Fruit fly (Drosophila melanogaster) whole organism, prepupa: ENCODE results near the gene Polr2I.

ENCODE experiments used
- CG10631 ChIP-seq: fragments of 200-800 bp; sonication (Bioruptor generic); optimal IDR thresholded peaks from 2 replicates; lab custom pipeline; 2016; ENCODE audit warnings: missing biosample characterization, missing genetic modification characterization
- CG10669 ChIP-seq: fragments of 200-800 bp; sonication (Bioruptor generic); optimal IDR thresholded peaks from 3 replicates; lab custom pipeline; 2018; ENCODE audit warnings: missing biosample characterization, mild to moderate bottlenecking, missing genetic modification characterization, moderate library complexity
- CG11294 ChIP-seq: fragments of 200-800 bp; sonication (Bioruptor generic); IDR thresholded peaks from 2 replicates; pipeline ENCODE4 v1.3.6; 2022; ENCODE audit warnings: missing biosample characterization, missing genetic modification characterization
- CG11762 ChIP-seq: fragments of 200-800 bp; sonication (Bioruptor generic); optimal IDR thresholded peaks from 3 replicates; lab custom pipeline; 2016; ENCODE audit warnings: missing biosample characterization, missing genetic modification characterization; ENCODE audit not compliant: insufficient read depth
- CG15336 ChIP-seq: fragments of 200-800 bp; sonication (Bioruptor generic); IDR thresholded peaks from 2 replicates; pipeline ENCODE4 v1.3.6; 2022; ENCODE audit warnings: missing biosample characterization, missing genetic modification characterization
- CG1621 ChIP-seq: fragments of 200-800 bp; sonication (Bioruptor generic); optimal IDR thresholded peaks from 3 replicates; lab custom pipeline; 2018; ENCODE audit warnings: missing biosample characterization, mild to moderate bottlenecking, missing genetic modification characterization
- CG16779 ChIP-seq: fragments of 200-800 bp; sonication (Bioruptor generic); optimal IDR thresholded peaks from 3 replicates; lab custom pipeline; 2017; ENCODE audit warnings: missing biosample characterization, mild to moderate bottlenecking, missing genetic modification characterization
- CG3032 ChIP-seq: fragments of 200-800 bp; optimal IDR thresholded peaks from 2 replicates; lab custom pipeline; 2019; ENCODE audit warnings: missing biosample characterization, mild to moderate bottlenecking, missing genetic modification characterization, moderate library complexity
- CG31627 ChIP-seq: fragments of 200-800 bp; sonication (Bioruptor generic); optimal IDR thresholded peaks from 3 replicates; lab custom pipeline; 2016; ENCODE audit warnings: missing biosample characterization, missing genetic modification characterization
- CG34406 ChIP-seq: fragments of 200-800 bp; sonication (Bioruptor generic); optimal IDR thresholded peaks from 3 replicates; lab custom pipeline; 2016; ENCODE audit warnings: missing biosample characterization, missing genetic modification characterization
- CG3919 ChIP-seq: fragments of 200-800 bp; sonication (Bioruptor generic); optimal IDR thresholded peaks from 3 replicates; lab custom pipeline; 2016; ENCODE audit warnings: missing biosample characterization, missing genetic modification characterization
- CG4318 ChIP-seq: fragments of 200-800 bp; sonication (Bioruptor generic); optimal IDR thresholded peaks from 3 replicates; lab custom pipeline; 2017; ENCODE audit warnings: missing biosample characterization, mild to moderate bottlenecking, missing genetic modification characterization
- CG6276 ChIP-seq: fragments of 200-800 bp; sonication (Bioruptor generic); optimal IDR thresholded peaks from 2 replicates; lab custom pipeline; 2017; ENCODE audit warnings: missing biosample characterization, mild to moderate bottlenecking, missing genetic modification characterization
- CG6808 ChIP-seq: fragments of 200-800 bp; sonication (Bioruptor generic); optimal IDR thresholded peaks from 3 replicates; lab custom pipeline; 2017; ENCODE audit warnings: missing biosample characterization, missing genetic modification characterization, mild to moderate bottlenecking, moderate library complexity, missing genetic modification reagents
- CG8119 ChIP-seq: fragments of 200-800 bp; sonication (Bioruptor generic); IDR thresholded peaks from 3 replicates; pipeline ENCODE4 v1.3.6; 2022; ENCODE audit warnings: missing biosample characterization, missing genetic modification characterization
- CG8319 ChIP-seq: fragments of 200-800 bp; sonication (Bioruptor generic); optimal IDR thresholded peaks from 3 replicates; lab custom pipeline; 2016; ENCODE audit warnings: missing biosample characterization, missing genetic modification characterization
- CG8632 ChIP-seq: fragments of 200-800 bp; sonication (Bioruptor generic); optimal IDR thresholded peaks from 3 replicates; lab custom pipeline; 2016; ENCODE audit warnings: missing biosample characterization, missing genetic modification characterization
- CG9139 ChIP-seq: fragments of 200-800 bp; sonication (Bioruptor generic); optimal IDR thresholded peaks from 3 replicates; lab custom pipeline; 2017; ENCODE audit warnings: missing biosample characterization, mild to moderate bottlenecking, missing genetic modification characterization
- Eip75B ChIP-seq: fragments of 200-800 bp; sonication (Bioruptor generic); optimal IDR thresholded peaks from 3 replicates; lab custom pipeline; 2016; ENCODE audit warnings: missing biosample characterization, missing genetic modification characterization
- Eip78C ChIP-seq: fragments of 200-800 bp; sonication (Bioruptor generic); peaks from one replicate; lab custom pipeline; 2016; ENCODE audit warnings: missing biosample characterization, missing genetic modification characterization
- Eip93F ChIP-seq: fragments of 200-800 bp; sonication (Bioruptor generic); optimal IDR thresholded peaks from 2 replicates; lab custom pipeline; 2016; ENCODE audit warnings: missing biosample characterization, mild to moderate bottlenecking, missing genetic modification characterization
- Ets21C ChIP-seq: fragments of 200-800 bp; sonication (Bioruptor generic); optimal IDR thresholded peaks from 3 replicates; lab custom pipeline; 2016; ENCODE audit warnings: missing biosample characterization, missing genetic modification characterization
- Gug ChIP-seq: fragments of 200-800 bp; sonication (Bioruptor generic); IDR thresholded peaks from 2 replicates; pipeline ENCODE4 v1.3.6; 2022; ENCODE audit warnings: missing biosample characterization, missing genetic modification characterization
- Hr38 ChIP-seq: sonication (Bioruptor generic); optimal IDR thresholded peaks from 2 replicates; lab custom pipeline; 2016; ENCODE audit warnings: missing biosample characterization, missing genetic modification characterization
- Hr39 ChIP-seq: fragments of 200-800 bp; sonication (Bioruptor generic); optimal IDR thresholded peaks from 2 replicates; lab custom pipeline; 2016; ENCODE audit warnings: missing biosample characterization, missing genetic modification characterization
- Hr4 ChIP-seq: fragments of 200-800 bp; sonication (Bioruptor generic); optimal IDR thresholded peaks from 3 replicates; lab custom pipeline; 2016; ENCODE audit warnings: missing biosample characterization, missing genetic modification characterization
- Met ChIP-seq: fragments of 200-800 bp; sonication (Bioruptor generic); optimal IDR thresholded peaks from 3 replicates; lab custom pipeline; 2016; ENCODE audit warnings: missing biosample characterization, missing genetic modification characterization
- OdsH ChIP-seq: fragments of 200-800 bp; sonication (Bioruptor generic); optimal IDR thresholded peaks from 3 replicates; lab custom pipeline; 2016; ENCODE audit warnings: missing biosample characterization, missing genetic modification characterization
- Sox102F ChIP-seq: fragments of 200-800 bp; sonication (Bioruptor generic); optimal IDR thresholded peaks from 2 replicates; lab custom pipeline; 2016; ENCODE audit warnings: missing biosample characterization, mild to moderate bottlenecking, missing genetic modification characterization
- Sox14 ChIP-seq: fragments of 200-800 bp; sonication (Bioruptor generic); optimal IDR thresholded peaks from 3 replicates; lab custom pipeline; 2016; ENCODE audit warnings: missing biosample characterization, missing genetic modification characterization
- Sox15 ChIP-seq: fragments of 200-800 bp; sonication (Bioruptor generic); optimal IDR thresholded peaks from 3 replicates; lab custom pipeline; 2016; ENCODE audit warnings: missing biosample characterization, missing genetic modification characterization
- acj6 ChIP-seq: fragments of 200-800 bp; sonication (Bioruptor generic); optimal IDR thresholded peaks from 3 replicates; lab custom pipeline; 2016; ENCODE audit warnings: missing biosample characterization, missing genetic modification characterization
- cyc ChIP-seq: fragments of 200-800 bp; sonication (Bioruptor generic); optimal IDR thresholded peaks from 3 replicates; lab custom pipeline; 2016; ENCODE audit warnings: missing biosample characterization, missing genetic modification characterization
- dac ChIP-seq: fragments of 200-800 bp; sonication (Bioruptor generic); optimal IDR thresholded peaks from 2 replicates; lab custom pipeline; 2017; ENCODE audit warnings: missing biosample characterization, mild to moderate bottlenecking, missing genetic modification characterization
- dsx ChIP-seq: fragments of 200-800 bp; optimal IDR thresholded peaks from 3 replicates; lab custom pipeline; 2019; ENCODE audit warnings: missing biosample characterization, mild to moderate bottlenecking, missing genetic modification characterization, moderate library complexity; ENCODE audit not compliant: poor library complexity, severe bottlenecking
- fd59A ChIP-seq: fragments of 200-800 bp; sonication (Bioruptor generic); optimal IDR thresholded peaks from 2 replicates; lab custom pipeline; 2017; ENCODE audit warnings: missing biosample characterization, mild to moderate bottlenecking, missing genetic modification characterization, missing genetic modification reagents
- fd85E ChIP-seq: fragments of 200-800 bp; sonication (Bioruptor generic); optimal IDR thresholded peaks from 3 replicates; lab custom pipeline; 2016; ENCODE audit warnings: missing biosample characterization, missing genetic modification characterization
- fkh ChIP-seq: fragments of 200-800 bp; sonication (Bioruptor generic); optimal IDR thresholded peaks from 3 replicates; lab custom pipeline; 2017; ENCODE audit warnings: missing biosample characterization, mild to moderate bottlenecking, missing genetic modification characterization, moderate library complexity
- net ChIP-seq: fragments of 200-800 bp; sonication (Bioruptor generic); optimal IDR thresholded peaks from 3 replicates; lab custom pipeline; 2016; ENCODE audit warnings: missing biosample characterization, missing genetic modification characterization
- pdm3 ChIP-seq: fragments of 200-800 bp; sonication (Bioruptor generic); optimal IDR thresholded peaks from 3 replicates; lab custom pipeline; 2016; ENCODE audit warnings: missing biosample characterization, missing genetic modification characterization
- salr ChIP-seq, 2 experiments: fragments of 200-800 bp; sonication (Bioruptor generic); optimal IDR thresholded peaks; 3 replicates each; lab custom pipeline; 2016 to 2018; ENCODE audit warnings: missing biosample characterization in 2 of 2, missing genetic modification characterization in 2 of 2, mild to moderate bottlenecking in 1 of 2
- spab ChIP-seq: fragments of 200-800 bp; sonication (Bioruptor generic); optimal IDR thresholded peaks from 2 replicates; lab custom pipeline; 2017; ENCODE audit warnings: missing biosample characterization, mild to moderate bottlenecking, missing genetic modification characterization, missing genetic modification reagents
- ss ChIP-seq, 2 experiments: fragments of 200-800 bp; sonication (Bioruptor generic); optimal IDR thresholded peaks; 2 replicates in 1 of 2; 3 replicates in 1 of 2; lab custom pipeline; 2017 to 2018; ENCODE audit warnings: mild to moderate bottlenecking in 2 of 2, missing biosample characterization in 2 of 2, missing genetic modification characterization in 2 of 2, moderate library complexity in 1 of 2
- svp ChIP-seq: fragments of 200-800 bp; sonication (Bioruptor generic); peaks from one replicate; lab custom pipeline; 2016; ENCODE audit warnings: missing biosample characterization, missing genetic modification characterization
- topi ChIP-seq: fragments of 200-800 bp; sonication (Bioruptor generic); optimal IDR thresholded peaks from 3 replicates; lab custom pipeline; 2016; ENCODE audit warnings: missing biosample characterization, missing genetic modification characterization
- vri ChIP-seq: fragments of 200-800 bp; sonication (Bioruptor generic); optimal IDR thresholded peaks from 3 replicates; lab custom pipeline; 2016; ENCODE audit warnings: missing biosample characterization, mild to moderate bottlenecking, missing genetic modification characterization

Polr2I gene

DNA sequence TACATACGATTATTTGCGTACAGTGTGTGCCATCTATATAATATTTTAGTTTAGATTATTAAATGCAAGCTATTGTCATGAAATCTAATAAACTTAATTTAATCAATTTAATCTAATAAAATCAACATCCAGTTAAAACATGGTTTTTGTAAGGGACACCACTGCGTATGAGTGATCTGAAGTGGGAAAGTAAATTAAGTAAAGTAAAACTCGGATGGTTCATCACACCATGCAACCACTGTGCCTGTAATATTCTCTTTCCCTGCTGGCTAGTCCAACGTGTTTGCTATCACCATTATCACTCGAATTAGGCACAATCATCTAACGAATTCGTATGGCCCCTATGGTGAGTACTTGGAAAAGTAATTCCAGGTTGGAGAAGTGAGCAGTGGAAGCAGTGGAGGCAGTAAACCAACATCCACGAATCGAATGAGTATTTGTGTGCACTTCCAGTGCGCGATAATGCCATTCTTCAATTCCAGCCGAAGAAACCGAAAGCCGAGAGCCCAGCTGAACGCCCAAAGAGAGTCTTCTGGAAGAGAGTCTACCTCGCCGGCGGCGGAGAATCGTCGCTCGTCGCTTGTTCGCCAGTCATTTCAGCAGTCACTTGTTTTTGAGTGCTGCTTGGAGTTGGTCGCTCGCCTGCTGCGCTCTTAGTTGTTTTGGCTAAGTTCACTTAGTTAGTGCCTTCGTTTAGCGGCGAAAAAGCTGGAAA, 20.1 kb upstream of the Polr2I start, which contains the start of gene red (continued):
- TF ChIP-seq Eip93F (GFP tag; lab: Kevin White, UChicago) (no peak), Hr38 (GFP tag; lab: Kevin White, UChicago) (no peak), fkh (GFP tag; lab: Kevin White, UChicago) (peak; percentile 79), CG1621 (tag; lab: Kevin White, UChicago) (no peak), vri (GFP tag; lab: Kevin White, UChicago) (peak; percentile 66), spab (GFP tag; lab: Kevin White, UChicago) (no peak), Eip75B (peak; percentile 20), fd85E (GFP tag; lab: Kevin White, UChicago) (no peak), Sox102F (GFP tag; lab: Kevin White, UChicago) (peak; percentile 25), net (peak; percentile 3), Eip78C (GFP tag; lab: Kevin White, UChicago) (peak; percentile 58), CG10669 (no peak), Gug (GFP tag; lab: Robert Waterston, UW) (peak; percentile 31; the same call in 1 of the 2 replicates), CG3032 (tag; lab: Kevin White, UChicago) (no peak), CG8632 (no peak), topi (GFP tag; lab: Kevin White, UChicago) (no peak), CG31627 (GFP tag; lab: Kevin White, UChicago) (no peak), CG15336 (peak; percentile 65), CG6808 (GFP tag; lab: Kevin White, UChicago) (peak; percentile 0), ss (GFP tag; optimal IDR thresholded peaks at IDR 0.05; lab: Kevin White, UChicago) (peak; percentile 41 to 58), CG11294 (GFP tag; lab: Robert Waterston, UW) (no peak), CG9139 (GFP tag; lab: Kevin White, UChicago) (peak; percentile 41), CG4318 (GFP tag; lab: Kevin White, UChicago) (peak; percentile 16), Ets21C (GFP tag; lab: Kevin White, UChicago) (no peak), CG8319 (no peak), CG8119 (GFP tag; lab: Robert Waterston, UW) (peak; percentile 55; the same call in 2 of the 3 replicates), cyc (GFP tag; lab: Kevin White, UChicago) (no peak), Hr4 (GFP tag; lab: Kevin White, UChicago) (peak; percentile 69), Sox15 (GFP tag; lab: Kevin White, UChicago) (no peak), Sox14 (GFP tag; lab: Kevin White, UChicago) (no peak), CG6276 (peak; percentile 58), Met (GFP tag; lab: Kevin White, UChicago) (peak; percentile 9), CG10631 (GFP tag; lab: Kevin White, UChicago) (peak; percentile 35), pdm3 (GFP tag; lab: Kevin White, UChicago) (peak; percentile 10), Hr39 (GFP tag; lab: Kevin White, UChicago) (no peak), CG11762 (GFP tag; lab: Kevin White, UChicago) (no peak)
- TF ChIP-seq, all 60 proteins: peak for 30

dm6 chr3R:14289958-14290835, 18.7 kb upstream of the Polr2I start:
- no peak for TF ChIP-seq CG16779
- TF ChIP-seq CG6276 = peak; percentile 66
- TF ChIP-seq ss (GFP tag; optimal IDR thresholded peaks at IDR 0.05; lab: Kevin White, UChicago) = peak in 1 of 2 experiments; percentile 44
- no peak for TF ChIP-seq Hr38 (GFP tag; lab: Kevin White, UChicago)
- peak; percentile 29 for TF ChIP-seq spab (GFP tag; lab: Kevin White, UChicago)
- peak; percentile 43 for TF ChIP-seq CG34406 (GFP tag; lab: Kevin White, UChicago)
- TF ChIP-seq dac (GFP tag; lab: Kevin White, UChicago) = peak; percentile 16
- peak; percentile 14 for TF ChIP-seq fd59A
- no peak for TF ChIP-seq CG11762 (GFP tag; lab: Kevin White, UChicago)
- peak; percentile 48 for TF ChIP-seq CG3919
- TF ChIP-seq acj6 = peak; percentile 56
- TF ChIP-seq CG10631 (GFP tag; lab: Kevin White, UChicago) = peak; percentile 44
- peak; percentile 79 for TF ChIP-seq svp (GFP tag; lab: Kevin White, UChicago)
- peak; percentile 6 for TF ChIP-seq dsx (GFP tag; lab: Kevin White, UChicago)
- TF ChIP-seq OdsH (GFP tag; lab: Kevin White, UChicago) = peak; percentile 61
- peak in 1 of 2 experiments; percentile 16 for TF ChIP-seq salr (GFP tag; optimal IDR thresholded peaks at IDR 0.05; lab: Kevin White, UChicago)
- peak; percentile 63 for TF ChIP-seq Met (GFP tag; lab: Kevin White, UChicago)
- peak; percentile 38 for TF ChIP-seq Sox102F (GFP tag; lab: Kevin White, UChicago)
- TF ChIP-seq net = peak; percentile 39
